Worm (Caenorhabditis elegans): ENCODE measurements around the gene K01A2.6.

- TF ChIP-seq cog-1 (tag; optimal IDR thresholded peaks at IDR 0.05), result peak; percentile 88
- peak; percentile 83 for TF ChIP-seq med-1 (GFP tag; optimal IDR thresholded peaks at IDR 0.05; ENCODE audit: insufficient read depth)
- TF ChIP-seq T22C8.4 (GFP tag; IDR thresholded peaks at IDR 0.05), result peak; percentile 93
- peak; percentile 87 for TF ChIP-seq ztf-23 (GFP tag; IDR thresholded peaks at IDR 0.05)
- peak; percentile 84 for TF ChIP-seq ztf-29 (GFP tag; IDR thresholded peaks at IDR 0.05)
- TF ChIP-seq ref-1 (GFP tag; conservative IDR thresholded peaks at IDR 0.05), result peak; percentile 55; the same call in 1 of the 2 replicates
- TF ChIP-seq klf-2 (GFP tag; conservative IDR thresholded peaks at IDR 0.05), result peak; percentile 58
- peak; percentile 89 for TF ChIP-seq flt-1 (GFP tag; IDR thresholded peaks at IDR 0.05)
Measured at ce11 chrII:255124-255523, 44.7 kb upstream of the K01A2.6 start.

All from whole organism, midembryonic.